Worm (Caenorhabditis elegans) whole organism, L1 larva: ENCODE measurements around the gene tag-77.

ENCODE experiments used
- ceh-82 ChIP-seq, 3 experiments: fragments of 150-350 bp in 1 of 3; sonication (generic microtip) in 2 of 3; optimal IDR thresholded peaks; 2 replicates each; lab custom pipeline; 2014 to 2017; ENCODE audit warnings: missing biosample characterization in 3 of 3, missing genetic modification characterization in 3 of 3
- egl-27 ChIP-seq, 2 experiments: fragments of 150-350 bp in 1 of 2; sonication (generic microtip); optimal IDR thresholded peaks; 3 replicates each; lab custom pipeline; 2017 to 2018; ENCODE audit warnings: missing biosample characterization in 2 of 2, missing genetic modification characterization in 2 of 2, missing genetic modification reagents in 2 of 2
- elt-3 ChIP-seq, 6 experiments: fragments of 150-350 bp in 1 of 6; sonication (generic microtip); optimal IDR thresholded peaks; 2 replicates each; lab custom pipeline; 2017 to 2018; ENCODE audit warnings: missing biosample characterization in 6 of 6, missing genetic modification characterization in 6 of 6, inconsistent platforms in 1 of 6
- hlh-17 ChIP-seq: fragments of 200-800 bp; sonication (Bioruptor generic); optimal IDR thresholded peaks from 2 replicates; lab custom pipeline; 2018; ENCODE audit warnings: missing genetic modification characterization, mild to moderate bottlenecking, missing compliant biosample characterization, moderate library complexity, borderline replicate concordance
- mdl-1 ChIP-seq, 2 experiments: fragments of 150-350 bp; optimal IDR thresholded peaks; 2 replicates each; lab custom pipeline; 2014 to 2017; ENCODE audit warnings: missing biosample characterization in 2 of 2, missing genetic modification characterization in 2 of 2, inconsistent platforms in 1 of 2
- mep-1 ChIP-seq: fragments of 150-350 bp; optimal IDR thresholded peaks from 2 replicates; lab custom pipeline; 2014; ENCODE audit warnings: missing biosample characterization, missing genetic modification characterization
- pqm-1 ChIP-seq: sonication (generic microtip); optimal IDR thresholded peaks from 3 replicates; lab custom pipeline; 2017; ENCODE audit warnings: missing biosample characterization, missing genetic modification characterization
- snpc-4 ChIP-seq: fragments of 150-350 bp; optimal IDR thresholded peaks from 2 replicates; lab custom pipeline; 2014; ENCODE audit warnings: missing biosample characterization, missing genetic modification characterization
- unc-62 ChIP-seq: fragments of 150-350 bp; optimal IDR thresholded peaks from 2 replicates; lab custom pipeline; 2014; ENCODE audit warnings: missing biosample characterization, missing genetic modification reagents, missing genetic modification characterization

- TF ChIP-seq snpc-4 (tag; lab: Kevin White, UChicago) (peak; percentile 30), ceh-82 (tag; optimal IDR thresholded peaks at IDR 0.05; lab: Kevin White, UChicago) (peak in 1 of 3 experiments; percentile 5), pqm-1 (tag; lab: Kevin White, UChicago) (peak; percentile 68), mep-1 (tag; lab: Kevin White, UChicago) (peak; percentile 83), hlh-17 (GFP tag; lab: Kevin White, UChicago) (no peak), unc-62 (GFP tag; lab: Kevin White, UChicago) (no peak), egl-27 (tag; optimal IDR thresholded peaks at IDR 0.05; lab: Kevin White, UChicago) (peak; percentile 28 to 57), mdl-1 (tag; optimal IDR thresholded peaks at IDR 0.05; lab: Kevin White, UChicago) (peak in 1 of 2 experiments; percentile 95), elt-3 (tag; optimal IDR thresholded peaks at IDR 0.05; lab: Kevin White, UChicago) (peak in 5 of 6 experiments; percentile 43 to 98 (median 73))
Observed at ce11 chrIV:8527598-8528012, 17.3 kb upstream of the tag-77 start.
